Worm (Caenorhabditis elegans) whole organism, young adult: ENCODE data around the gene nspc-13.

Experiments used
- C06A6.2 ChIP-seq: fragments of 200-800 bp; sonication (Bioruptor generic); conservative IDR thresholded peaks from 2 replicates; pipeline ENCODE4 v1.3.6; 2022; ENCODE audit warnings: missing genetic modification characterization, missing compliant biosample characterization
- F23B12.7 ChIP-seq: sonication (generic microtip); optimal IDR thresholded peaks from 2 replicates; lab custom pipeline; 2017; ENCODE audit warnings: missing genetic modification characterization, mild to moderate bottlenecking, missing compliant biosample characterization, antibody characterized with exemption, moderate library complexity; ENCODE audit not compliant: insufficient read depth
- F49E8.2 ChIP-seq: sonication (generic microtip); optimal IDR thresholded peaks from 3 replicates; lab custom pipeline; 2017; ENCODE audit warnings: missing genetic modification characterization, mild to moderate bottlenecking, missing compliant biosample characterization, antibody characterized with exemption, moderate library complexity; ENCODE audit not compliant: insufficient read depth
- F55B11.4 ChIP-seq: sonication (generic microtip); optimal IDR thresholded peaks from 2 replicates; lab custom pipeline; 2016; ENCODE audit warnings: missing compliant biosample characterization, missing genetic modification characterization, borderline replicate concordance; ENCODE audit not compliant: insufficient read depth
- T26A5.8 ChIP-seq: sonication (generic microtip); optimal IDR thresholded peaks from 2 replicates; lab custom pipeline; 2016; ENCODE audit warnings: missing genetic modification characterization, missing compliant biosample characterization
- Y79H2A.3 ChIP-seq: fragments of 200-800 bp; sonication (Bioruptor generic); conservative IDR thresholded peaks from 2 replicates; pipeline ENCODE4 v1.3.6; 2022; ENCODE audit warnings: missing genetic modification reagents, missing genetic modification characterization, missing compliant biosample characterization
- aptf-3 ChIP-seq: fragments of 200-800 bp; sonication (Bioruptor generic); IDR thresholded peaks from 2 replicates; pipeline ENCODE4 v1.3.6; 2022; ENCODE audit warnings: missing genetic modification characterization, missing compliant biosample characterization
- atf-7 ChIP-seq: sonication (generic microtip); optimal IDR thresholded peaks from 2 replicates; lab custom pipeline; 2017; ENCODE audit warnings: mild to moderate bottlenecking, missing genetic modification characterization, missing compliant biosample characterization
- athp-1 ChIP-seq: sonication (generic microtip); optimal IDR thresholded peaks from 2 replicates; lab custom pipeline; 2017; ENCODE audit warnings: mild to moderate bottlenecking, missing genetic modification characterization, missing compliant biosample characterization
- cebp-2 ChIP-seq: fragments of 200-800 bp; sonication (Bioruptor generic); IDR thresholded peaks from 2 replicates; pipeline ENCODE4 v1.3.6; 2022; ENCODE audit warnings: missing genetic modification characterization, missing compliant biosample characterization
- dox-1 ChIP-seq: fragments of 200-800 bp; sonication (Bioruptor generic); IDR thresholded peaks from 2 replicates; pipeline ENCODE4 v1.3.6; 2022; ENCODE audit warnings: missing genetic modification reagents, missing genetic modification characterization, missing compliant biosample characterization
- dpl-1 ChIP-seq: fragments of 150-350 bp; optimal IDR thresholded peaks from 2 replicates; lab custom pipeline; 2014; ENCODE audit warnings: missing biosample characterization, missing genetic modification reagents, missing genetic modification characterization
- efl-1 ChIP-seq: fragments of 150-350 bp; optimal IDR thresholded peaks from 2 replicates; lab custom pipeline; 2014; ENCODE audit warnings: missing biosample characterization, missing genetic modification reagents, missing genetic modification characterization
- egl-18 ChIP-seq: fragments of 200-800 bp; sonication (Bioruptor generic); IDR thresholded peaks from 2 replicates; pipeline ENCODE4 v1.3.6; 2022; ENCODE audit warnings: missing genetic modification reagents, missing genetic modification characterization, missing compliant biosample characterization
- egl-44 ChIP-seq: fragments of 200-800 bp; sonication (Bioruptor generic); IDR thresholded peaks from 2 replicates; pipeline ENCODE4 v1.3.6; 2022; ENCODE audit warnings: missing genetic modification reagents, missing genetic modification characterization, missing compliant biosample characterization
- him-1 ChIP-seq: sonication (generic microtip); optimal IDR thresholded peaks from 2 replicates; lab custom pipeline; 2016; ENCODE audit warnings: missing genotype, missing genetic modification reagents, missing genetic modification characterization, missing compliant biosample characterization
- hlh-12 ChIP-seq: sonication (generic microtip); optimal IDR thresholded peaks from 2 replicates; lab custom pipeline; 2016; ENCODE audit warnings: missing genetic modification characterization, missing compliant biosample characterization
- hlh-26 ChIP-seq: fragments of 200-800 bp; sonication (Bioruptor generic); conservative IDR thresholded peaks from 2 replicates; pipeline ENCODE4 v1.3.6; 2022; ENCODE audit warnings: missing genetic modification reagents, missing genetic modification characterization, missing compliant biosample characterization
- let-607 ChIP-seq, 2 experiments: fragments of 200-800 bp in 1 of 2; sonication (Bioruptor generic) in 1 of 2; sonication (generic microtip) in 1 of 2; optimal IDR thresholded peaks; 2 replicates each; lab custom pipeline; 2016 to 2018; ENCODE audit warnings: mild to moderate bottlenecking in 2 of 2, missing compliant biosample characterization in 2 of 2, missing genetic modification characterization in 2 of 2, moderate library complexity in 2 of 2, missing genotype in 1 of 2
- lin-26 ChIP-seq: fragments of 200-800 bp; sonication (Bioruptor generic); IDR thresholded peaks from 2 replicates; pipeline ENCODE4 v1.3.6; 2022; ENCODE audit warnings: missing genetic modification reagents, missing genetic modification characterization, missing compliant biosample characterization
- lir-1 ChIP-seq: fragments of 200-800 bp; sonication (Bioruptor generic); conservative IDR thresholded peaks from 2 replicates; pipeline ENCODE4 v1.3.6; 2022; ENCODE audit warnings: missing genetic modification reagents, missing genetic modification characterization, missing compliant biosample characterization
- lsl-1 ChIP-seq: fragments of 200-800 bp; sonication (Bioruptor generic); optimal IDR thresholded peaks from 2 replicates; lab custom pipeline; 2018; ENCODE audit warnings: mild to moderate bottlenecking, missing genetic modification characterization, moderate library complexity, missing compliant biosample characterization
- madf-10 ChIP-seq: sonication (generic microtip); optimal IDR thresholded peaks from 2 replicates; lab custom pipeline; 2016; ENCODE audit warnings: mild to moderate bottlenecking, missing genetic modification characterization, missing compliant biosample characterization
- madf-6 ChIP-seq: fragments of 200-800 bp; sonication (Bioruptor generic); IDR thresholded peaks from 2 replicates; pipeline ENCODE4 v1.3.6; 2022; ENCODE audit warnings: missing genetic modification reagents, missing genetic modification characterization, missing compliant biosample characterization
- mes-4 ChIP-seq: sonication (generic microtip); optimal IDR thresholded peaks from 2 replicates; lab custom pipeline; 2016; ENCODE audit warnings: missing genotype, missing genetic modification characterization, missing compliant biosample characterization
- nhr-27 ChIP-seq: fragments of 200-800 bp; sonication (Bioruptor generic); optimal IDR thresholded peaks from 2 replicates; lab custom pipeline; 2018; ENCODE audit warnings: mild to moderate bottlenecking, missing genetic modification characterization, moderate library complexity, missing compliant biosample characterization
- nhr-80 ChIP-seq: sonication (generic microtip); optimal IDR thresholded peaks from 2 replicates; lab custom pipeline; 2016; ENCODE audit warnings: missing genetic modification characterization, missing compliant biosample characterization
- repo-1 ChIP-seq: sonication (generic microtip); optimal IDR thresholded peaks from 2 replicates; lab custom pipeline; 2017; ENCODE audit warnings: mild to moderate bottlenecking, missing genetic modification characterization, missing compliant biosample characterization
- sea-2 ChIP-seq: fragments of 200-800 bp; sonication (Bioruptor generic); IDR thresholded peaks from 2 replicates; pipeline ENCODE4 v1.3.6; 2022; ENCODE audit warnings: missing genetic modification characterization, missing compliant biosample characterization
- tbx-9 ChIP-seq: sonication (generic microtip); optimal IDR thresholded peaks from 2 replicates; lab custom pipeline; 2016; ENCODE audit warnings: borderline replicate concordance, missing genetic modification characterization, inconsistent platforms, missing compliant biosample characterization
- unc-62 ChIP-seq: fragments of 150-350 bp; optimal IDR thresholded peaks from 2 replicates; lab custom pipeline; 2014; ENCODE audit warnings: missing biosample characterization, missing genetic modification reagents, missing genetic modification characterization
- xnd-1 ChIP-seq: sonication (generic microtip); optimal IDR thresholded peaks from 2 replicates; lab custom pipeline; 2016; ENCODE audit warnings: missing genotype, missing genetic modification reagents, missing genetic modification characterization, missing compliant biosample characterization
- zfh-2 ChIP-seq: fragments of 200-800 bp; sonication (Bioruptor generic); conservative IDR thresholded peaks from 2 replicates; pipeline ENCODE4 v1.3.6; 2022; ENCODE audit warnings: missing genetic modification reagents, missing genetic modification characterization, missing compliant biosample characterization
- ztf-18 ChIP-seq: sonication (generic microtip); optimal IDR thresholded peaks from 2 replicates; lab custom pipeline; 2016; ENCODE audit warnings: missing genotype, mild to moderate bottlenecking, missing genetic modification characterization, missing compliant biosample characterization
- ztf-26 ChIP-seq: sonication (generic microtip); optimal IDR thresholded peaks from 2 replicates; lab custom pipeline; 2017; ENCODE audit warnings: missing genetic modification characterization, missing compliant biosample characterization
- ztf-28 ChIP-seq: fragments of 200-800 bp; sonication (Bioruptor generic); IDR thresholded peaks from 2 replicates; pipeline ENCODE4 v1.3.6; 2022; ENCODE audit warnings: missing genetic modification reagents, missing genetic modification characterization, missing compliant biosample characterization

nspc-13 gene

ce11 chrX:12348329-12348728 lies 8.9 kb upstream of the nspc-13 start, which contains the start of gene F42F12.14:
F42F12.14 (plus strand) TSS chrX:12348629.
- TF ChIP-seq ztf-18 (tag; lab: Kevin White, UChicago) (no peak), F49E8.2 (tag; lab: Kevin White, UChicago) (no peak), zfh-2 (GFP tag; lab: Robert Waterston, UW) (no peak), atf-7 (tag; lab: Kevin White, UChicago) (no peak), dpl-1 (GFP tag; lab: Kevin White, UChicago) (no peak), mes-4 (tag; lab: Kevin White, UChicago) (no peak), hlh-26 (GFP tag; lab: Robert Waterston, UW) (no peak), F23B12.7 (tag; lab: Kevin White, UChicago) (no peak), unc-62 (GFP tag; lab: Kevin White, UChicago) (no peak)

ce11 chrX:12350207-12350606 lies 7.0 kb upstream of the nspc-13 start, which contains the start of gene F42F12.3:
F42F12.3 (plus strand) TSS chrX:12350578.
- TF ChIP-seq nhr-80 (tag; lab: Kevin White, UChicago) (peak; percentile 21), ztf-28 (no peak)

ce11 chrX:12352872-12353271 lies 4.4 kb upstream of the nspc-13 start, which contains the start of gene F42F12.4:
F42F12.4 (minus strand) TSS chrX:12352947.
- TF ChIP-seq lir-1 (no peak), nhr-80 (tag; lab: Kevin White, UChicago) (peak; percentile 39)

- no peak for TF ChIP-seq C06A6.2 (GFP tag; lab: Robert Waterston, UW)
- no peak for TF ChIP-seq T26A5.8 (tag; lab: Kevin White, UChicago)
- no peak for TF ChIP-seq repo-1 (tag; lab: Kevin White, UChicago)
Measured at ce11 chrX:12356581-12356980, 646 bp upstream of the nspc-13 start, which contains the start of gene nspc-12. nspc-12 (minus strand) TSS chrX:12356681.

- TF ChIP-seq cebp-2 (GFP tag; lab: Robert Waterston, UW): no peak
- TF ChIP-seq sea-2 (GFP tag; lab: Robert Waterston, UW): no peak
- no peak for TF ChIP-seq lin-26 (GFP tag; lab: Robert Waterston, UW)
- no peak for TF ChIP-seq F55B11.4 (tag; lab: Kevin White, UChicago)
Measured at ce11 chrX:12358957-12359356, 1.7 kb downstream of the nspc-13 start, which contains the start of gene nspc-14. nspc-14 (minus strand) TSS chrX:12359057.

- TF ChIP-seq tbx-9 (tag; lab: Kevin White, UChicago): no peak
Measured at ce11 chrX:12360444-12360843, 3.2 kb downstream of the nspc-13 start, which contains the start of the genes nspc-15 and F19H6.6. nspc-15 (plus strand) TSS chrX:12360744. F19H6.6 (plus strand) TSS chrX:12360827.

ce11 chrX:12362951-12363486 lies 5.8 kb downstream of the nspc-13 start:
- TF ChIP-seq nhr-27 (tag; lab: Kevin White, UChicago) (peak; percentile 80), F49E8.2 (tag; lab: Kevin White, UChicago) (no peak), madf-10 (tag; lab: Kevin White, UChicago) (peak; percentile 96), C06A6.2 (GFP tag; lab: Robert Waterston, UW) (peak; percentile 95), athp-1 (tag; lab: Kevin White, UChicago) (peak; percentile 46), madf-6 (GFP tag; lab: Robert Waterston, UW) (no peak), F23B12.7 (tag; lab: Kevin White, UChicago) (peak; percentile 97), lsl-1 (no peak), hlh-26 (GFP tag; lab: Robert Waterston, UW) (no peak), efl-1 (GFP tag; lab: Kevin White, UChicago) (no peak), dox-1 (GFP tag; lab: Robert Waterston, UW) (peak; percentile 96), ztf-26 (tag; lab: Kevin White, UChicago) (peak; percentile 99), him-1 (tag; lab: Kevin White, UChicago) (no peak), aptf-3 (GFP tag; lab: Robert Waterston, UW) (no peak), let-607 (tag; optimal IDR thresholded peaks at IDR 0.05; lab: Kevin White, UChicago) (peak; percentile 76 to 93), xnd-1 (tag; lab: Kevin White, UChicago) (no peak), Y79H2A.3 (GFP tag; lab: Robert Waterston, UW) (no peak), egl-44 (GFP tag; lab: Robert Waterston, UW) (peak; percentile 87), egl-18 (GFP tag; lab: Robert Waterston, UW) (peak; percentile 88; the same call in 1 of the 2 replicates), hlh-12 (tag; lab: Kevin White, UChicago) (no peak)
